Fruit fly (Drosophila melanogaster) ovary, adult (tissue): ENCODE measurements around the gene Septin4.

ENCODE experiments used
- CG17801 ChIP-seq: fragments of 200-800 bp; optimal IDR thresholded peaks from 2 replicates; lab custom pipeline; 2019; ENCODE audit warnings: missing biosample characterization, mild to moderate bottlenecking, missing genetic modification characterization, moderate library complexity; ENCODE audit not compliant: partially characterized antibody

Gene Septin4

dm6 chrX:16706774-16707173, 11.8 kb upstream of the Septin4 start, which contains the start of gene CG9672:
Gene CG9672, minus strand, starts transcription at chrX:16706874.
- TF ChIP-seq CG17801 (GFP tag; lab: Kevin White, UChicago): no peak

dm6 chrX:16703747-16704146, 8.8 kb upstream of the Septin4 start, which contains the start of the genes CG9673 and CG4653:
Gene CG9673, minus strand, starts transcription at chrX:16703884.
Gene CG4653, plus strand, starts transcription at chrX:16704081.
- TF ChIP-seq CG17801 (GFP tag; lab: Kevin White, UChicago): no peak

dm6 chrX:16701941-16702340, 7.0 kb upstream of the Septin4 start, which contains the start of gene sphe:
Gene sphe, minus strand, starts transcription at chrX:16701972.
- no peak for TF ChIP-seq CG17801 (GFP tag; lab: Kevin White, UChicago)

- TF ChIP-seq CG17801 (GFP tag; lab: Kevin White, UChicago): no peak
Measured at dm6 chrX:16700070-16700469, 5.1 kb upstream of the Septin4 start, which contains the start of gene CG9676. Gene CG9676, minus strand, starts transcription at chrX:16700170.

dm6 chrX:16697882-16698571, 3.1 kb upstream of the Septin4 start:
- no peak for TF ChIP-seq CG17801 (GFP tag; lab: Kevin White, UChicago)

- no peak for TF ChIP-seq CG17801 (GFP tag; lab: Kevin White, UChicago)
Measured at dm6 chrX:16696614-16697519, 1.9 kb upstream of the Septin4 start.

- TF ChIP-seq CG17801 (GFP tag; lab: Kevin White, UChicago): no peak
Measured at dm6 chrX:16695658-16696181, 747 bp upstream of the Septin4 start, which contains the start of gene CG4678. Gene CG4678, plus strand, starts transcription at chrX:16696131.

dm6 chrX:16694477-16694876, 496 bp downstream of the Septin4 start:
- no peak for TF ChIP-seq CG17801 (GFP tag; lab: Kevin White, UChicago)

dm6 chrX:16693805-16694387, 1.1 kb downstream of the Septin4 start:
- no peak for TF ChIP-seq CG17801 (GFP tag; lab: Kevin White, UChicago)

- no peak for TF ChIP-seq CG17801 (GFP tag; lab: Kevin White, UChicago)
Measured at dm6 chrX:16692325-16692724, 2.6 kb downstream of the Septin4 start.

dm6 chrX:16691440-16691839, 3.5 kb downstream of the Septin4 start:
- peak; percentile 49 for TF ChIP-seq CG17801 (GFP tag; lab: Kevin White, UChicago)

- no peak for TF ChIP-seq CG17801 (GFP tag; lab: Kevin White, UChicago)
Measured at dm6 chrX:16690499-16690898, 4.5 kb downstream of the Septin4 start.

- TF ChIP-seq CG17801 (GFP tag; lab: Kevin White, UChicago): no peak
Measured at dm6 chrX:16689966-16690365, 5.0 kb downstream of the Septin4 start.

dm6 chrX:16689339-16689738, 5.6 kb downstream of the Septin4 start:
- no peak for TF ChIP-seq CG17801 (GFP tag; lab: Kevin White, UChicago)

dm6 chrX:16688106-16688459, 6.9 kb downstream of the Septin4 start:
- TF ChIP-seq CG17801 (GFP tag; lab: Kevin White, UChicago): no peak
